Worm (Caenorhabditis elegans) whole organism, midembryonic: ENCODE results near the gene C11D2.4.

Experiments
- T22C8.4 ChIP-seq: fragments of 200-800 bp; sonication (Bioruptor generic); IDR thresholded peaks from 2 replicates; pipeline ENCODE4 v1.3.6; 2022; ENCODE audit warnings: missing genetic modification characterization, missing compliant biosample characterization
- cog-1 ChIP-seq: sonication (generic microtip); optimal IDR thresholded peaks from 2 replicates; lab custom pipeline; 2016; ENCODE audit warnings: missing genetic modification characterization, missing compliant biosample characterization
- flt-1 ChIP-seq: fragments of 200-800 bp; sonication (Bioruptor generic); IDR thresholded peaks from 2 replicates; pipeline ENCODE4 v1.3.6; 2022; ENCODE audit warnings: missing genetic modification characterization, missing compliant biosample characterization
- klf-2 ChIP-seq: fragments of 200-800 bp; sonication (Bioruptor generic); conservative IDR thresholded peaks from 2 replicates; pipeline ENCODE4 v1.3.6; 2022; ENCODE audit warnings: missing genetic modification reagents, missing genetic modification characterization, missing compliant biosample characterization
- med-1 ChIP-seq: sonication (generic microtip); optimal IDR thresholded peaks from 2 replicates; lab custom pipeline; 2017; ENCODE audit warnings: missing genetic modification characterization, mild to moderate bottlenecking, missing compliant biosample characterization, antibody characterized with exemption, missing genetic modification reagents; ENCODE audit not compliant: insufficient read depth
- ref-1 ChIP-seq: fragments of 200-800 bp; sonication (Bioruptor generic); conservative IDR thresholded peaks from 2 replicates; pipeline ENCODE4 v1.3.6; 2022; ENCODE audit warnings: missing genetic modification reagents, missing genetic modification characterization, missing compliant biosample characterization
- tab-1 ChIP-seq: fragments of 200-800 bp; sonication (Bioruptor generic); IDR thresholded peaks from 2 replicates; pipeline ENCODE4 v1.3.6; 2022; ENCODE audit warnings: missing genetic modification characterization, missing compliant biosample characterization
- ztf-23 ChIP-seq: fragments of 200-800 bp; sonication (Bioruptor generic); IDR thresholded peaks from 2 replicates; pipeline ENCODE4 v1.3.6; 2022; ENCODE audit warnings: missing genetic modification reagents, missing genetic modification characterization, missing compliant biosample characterization
- ztf-29 ChIP-seq: fragments of 200-800 bp; sonication (Bioruptor generic); IDR thresholded peaks from 2 replicates; pipeline ENCODE4 v1.3.6; 2022; ENCODE audit warnings: missing genetic modification reagents, missing genetic modification characterization, missing compliant biosample characterization

The C11D2.4 gene

DNA sequence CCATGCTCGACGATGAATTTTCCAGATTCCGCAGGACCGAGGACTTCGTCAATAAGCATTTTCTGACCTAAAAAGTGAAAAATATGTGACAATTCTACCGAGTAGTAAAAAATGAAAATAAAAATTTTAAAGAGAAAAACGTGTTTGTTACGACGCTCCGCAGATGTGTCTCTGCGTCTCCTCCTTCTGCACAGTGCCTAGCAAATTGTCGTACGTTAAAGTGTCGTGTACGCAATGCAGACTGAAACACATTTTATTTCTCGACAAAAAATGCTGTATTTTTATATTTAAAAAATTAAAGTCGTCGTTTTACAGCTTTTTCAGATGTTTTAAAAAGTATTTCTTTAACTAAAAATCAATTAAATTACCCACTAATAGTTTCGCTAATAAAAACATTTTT, at the start of gene C11D2.4:
Gene C11D2.4, minus strand, starts transcription at position 128 of the 400 bp plus-strand sequence.
- TF ChIP-seq tab-1 = no peak
- no peak for TF ChIP-seq ref-1 (GFP tag; lab: Robert Waterston, UW)
- TF ChIP-seq med-1 (GFP tag; lab: Kevin White, UChicago) = no peak
- no peak for TF ChIP-seq ztf-23 (GFP tag; lab: Robert Waterston, UW)
- no peak for TF ChIP-seq flt-1
- no peak for TF ChIP-seq cog-1 (tag; lab: Kevin White, UChicago)
- TF ChIP-seq T22C8.4 (GFP tag; lab: Robert Waterston, UW) = no peak
- TF ChIP-seq ztf-29 = no peak
- no peak for TF ChIP-seq klf-2 (GFP tag; lab: Robert Waterston, UW)

DNA sequence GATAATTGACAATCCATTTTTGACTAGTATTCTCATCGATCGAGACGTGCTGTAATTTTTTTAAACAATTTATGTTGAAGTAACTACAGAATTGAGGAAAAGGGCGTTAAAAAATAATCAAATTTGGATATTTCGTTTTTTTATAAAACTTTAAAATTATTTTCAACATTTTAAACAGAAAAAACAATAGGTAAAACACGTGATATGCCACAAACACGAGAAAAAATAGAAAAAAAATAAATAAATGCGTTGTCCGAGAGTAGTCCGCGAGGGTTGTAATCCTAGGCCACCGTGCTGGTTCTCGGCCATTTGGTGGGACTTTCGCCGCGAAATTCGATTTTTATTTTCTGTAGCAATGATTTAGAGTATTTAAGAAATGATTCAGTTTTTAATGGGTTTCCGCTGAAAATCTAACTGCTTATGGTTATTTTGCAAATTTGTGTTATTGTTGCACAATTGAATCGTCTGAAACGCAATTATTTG, 49.6 kb upstream of the C11D2.4 start, which contains the start of gene C49A9.10:
Gene C49A9.10, minus strand, starts transcription at position 51 of the 483 bp plus-strand sequence.
- TF ChIP-seq cog-1 (tag; lab: Kevin White, UChicago) = peak; percentile 20
- no peak for TF ChIP-seq ztf-29
- no peak for TF ChIP-seq ref-1 (GFP tag; lab: Robert Waterston, UW)
- no peak for TF ChIP-seq med-1 (GFP tag; lab: Kevin White, UChicago)
- peak; percentile 73 for TF ChIP-seq klf-2 (GFP tag; lab: Robert Waterston, UW)
- TF ChIP-seq flt-1 = peak; percentile 85
- no peak for TF ChIP-seq T22C8.4 (GFP tag; lab: Robert Waterston, UW)
- no peak for TF ChIP-seq tab-1
- peak; percentile 77 for TF ChIP-seq ztf-23 (GFP tag; lab: Robert Waterston, UW)

DNA sequence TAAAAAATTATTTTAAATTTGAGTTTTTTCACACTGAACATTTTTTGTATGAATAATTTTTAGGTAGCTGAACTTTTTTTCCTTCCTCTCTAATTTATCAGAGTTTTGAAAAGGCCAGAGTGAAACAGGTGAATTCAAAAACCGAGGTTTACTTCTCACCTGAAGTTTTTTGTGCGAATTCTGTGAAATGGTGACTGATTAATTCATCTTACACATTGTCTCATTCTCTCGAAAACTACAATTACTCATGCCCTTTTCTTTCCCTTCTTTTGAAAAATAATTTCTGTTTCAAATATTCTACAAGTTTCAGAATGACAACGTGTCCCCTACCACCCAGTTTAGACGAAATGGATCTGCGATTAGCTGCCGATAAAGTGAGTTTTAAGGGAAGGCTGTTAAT, 45.0 kb upstream of the C11D2.4 start, which contains the start of gene tkr-2:
Gene tkr-2, plus strand, starts transcription at position 301 of the 400 bp plus-strand sequence.
- TF ChIP-seq ztf-29 = no peak
- no peak for TF ChIP-seq klf-2 (GFP tag; lab: Robert Waterston, UW)
- no peak for TF ChIP-seq flt-1
- TF ChIP-seq ref-1 (GFP tag; lab: Robert Waterston, UW) = no peak
- TF ChIP-seq cog-1 (tag; lab: Kevin White, UChicago) = no peak
- no peak for TF ChIP-seq ztf-23 (GFP tag; lab: Robert Waterston, UW)
- TF ChIP-seq T22C8.4 (GFP tag; lab: Robert Waterston, UW) = no peak
- TF ChIP-seq tab-1 = no peak
- no peak for TF ChIP-seq med-1 (GFP tag; lab: Kevin White, UChicago)

DNA sequence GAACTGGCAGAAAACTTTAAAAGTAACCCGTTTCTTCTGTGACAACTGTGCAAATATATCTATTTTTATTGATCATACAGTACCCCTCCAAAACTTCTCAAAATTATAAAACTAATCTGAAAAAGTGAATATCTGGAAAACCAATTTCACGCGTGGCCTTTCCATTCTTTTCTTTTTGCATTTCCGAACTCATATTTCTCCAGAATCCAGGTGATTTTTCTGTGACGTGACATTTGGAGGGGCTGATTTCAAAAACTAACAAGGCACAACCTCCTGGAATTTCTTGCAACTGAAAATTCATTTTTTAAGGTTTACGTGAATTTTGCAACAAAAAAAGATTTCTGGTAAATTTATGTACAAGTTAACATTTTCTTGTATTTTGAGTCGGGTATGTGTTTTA, 43.5 kb upstream of the C11D2.4 start:
- no peak for TF ChIP-seq ref-1 (GFP tag; lab: Robert Waterston, UW)

DNA sequence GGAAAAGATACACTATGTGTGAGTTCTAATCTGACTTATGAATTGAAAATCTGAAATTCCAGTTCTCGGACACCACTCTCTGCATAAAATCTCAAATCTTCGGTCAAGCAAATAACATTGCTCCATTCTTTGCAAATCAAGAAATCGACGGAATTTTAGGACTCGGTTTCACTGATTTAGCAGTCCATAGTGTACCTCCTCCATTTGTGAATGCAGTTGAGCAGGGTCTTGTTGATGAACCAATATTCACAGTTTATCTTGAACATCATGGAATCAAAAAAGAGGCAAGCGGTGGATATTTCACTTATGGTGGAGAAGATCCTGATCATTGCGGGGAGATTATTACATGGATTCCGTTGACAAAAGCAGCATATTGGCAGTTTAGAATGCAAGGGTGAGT, 30.4 kb upstream of the C11D2.4 start:
- TF ChIP-seq T22C8.4 (GFP tag; lab: Robert Waterston, UW) (no peak), klf-2 (GFP tag; lab: Robert Waterston, UW) (no peak)

DNA sequence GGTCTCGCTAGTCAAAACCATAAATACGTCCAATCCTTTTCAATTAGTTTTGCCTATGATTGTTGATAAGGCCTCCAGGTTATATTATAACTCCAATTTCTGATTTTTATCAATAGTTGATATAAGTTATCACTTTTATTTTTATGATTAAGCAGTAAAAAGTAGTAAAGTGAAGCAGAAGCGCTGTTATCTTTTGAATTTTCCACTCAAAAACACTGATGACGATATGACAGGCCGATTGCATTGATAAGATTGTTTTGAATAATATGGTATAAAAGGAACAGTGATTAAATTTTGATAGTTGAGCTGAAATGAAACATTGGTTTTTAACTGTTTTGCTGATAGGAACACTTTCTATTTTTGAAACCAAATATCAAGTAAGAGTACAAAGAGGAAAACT, 28.8 kb upstream of the C11D2.4 start, which contains the start of gene asp-9:
Gene asp-9, plus strand, starts transcription at position 312 of the 400 bp plus-strand sequence.
- no peak for TF ChIP-seq tab-1
- TF ChIP-seq ref-1 (GFP tag; lab: Robert Waterston, UW) = no peak
- no peak for TF ChIP-seq med-1 (GFP tag; lab: Kevin White, UChicago)
- no peak for TF ChIP-seq cog-1 (tag; lab: Kevin White, UChicago)
- no peak for TF ChIP-seq klf-2 (GFP tag; lab: Robert Waterston, UW)
- no peak for TF ChIP-seq ztf-23 (GFP tag; lab: Robert Waterston, UW)
- no peak for TF ChIP-seq flt-1
- no peak for TF ChIP-seq T22C8.4 (GFP tag; lab: Robert Waterston, UW)
- no peak for TF ChIP-seq ztf-29

DNA sequence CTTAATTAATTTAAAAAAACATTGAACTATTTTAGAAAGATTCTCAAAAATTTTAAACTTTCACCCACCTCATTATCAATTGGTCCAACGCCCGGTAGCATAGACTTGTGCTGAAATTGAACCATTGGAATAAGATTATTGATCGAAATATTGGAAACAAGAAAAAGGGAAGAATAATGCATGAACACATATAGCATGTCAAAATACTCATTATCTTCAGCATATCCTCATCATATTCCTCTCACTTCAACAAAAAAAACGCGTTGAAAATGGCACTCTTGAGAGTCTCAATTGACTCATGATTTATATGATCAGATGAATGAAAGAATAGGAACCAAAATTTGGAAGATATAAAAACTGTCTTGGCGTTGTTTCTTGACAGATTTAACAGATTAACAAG, 27.0 kb upstream of the C11D2.4 start, which contains the start of gene unc-77:
Gene unc-77, minus strand, starts transcription at position 101 of the 400 bp plus-strand sequence.
- no peak for TF ChIP-seq klf-2 (GFP tag; lab: Robert Waterston, UW)
- TF ChIP-seq cog-1 (tag; lab: Kevin White, UChicago) = no peak
- no peak for TF ChIP-seq T22C8.4 (GFP tag; lab: Robert Waterston, UW)
- no peak for TF ChIP-seq tab-1
- no peak for TF ChIP-seq flt-1
- no peak for TF ChIP-seq ztf-29
- no peak for TF ChIP-seq med-1 (GFP tag; lab: Kevin White, UChicago)
- TF ChIP-seq ztf-23 (GFP tag; lab: Robert Waterston, UW) = no peak
- no peak for TF ChIP-seq ref-1 (GFP tag; lab: Robert Waterston, UW)

DNA sequence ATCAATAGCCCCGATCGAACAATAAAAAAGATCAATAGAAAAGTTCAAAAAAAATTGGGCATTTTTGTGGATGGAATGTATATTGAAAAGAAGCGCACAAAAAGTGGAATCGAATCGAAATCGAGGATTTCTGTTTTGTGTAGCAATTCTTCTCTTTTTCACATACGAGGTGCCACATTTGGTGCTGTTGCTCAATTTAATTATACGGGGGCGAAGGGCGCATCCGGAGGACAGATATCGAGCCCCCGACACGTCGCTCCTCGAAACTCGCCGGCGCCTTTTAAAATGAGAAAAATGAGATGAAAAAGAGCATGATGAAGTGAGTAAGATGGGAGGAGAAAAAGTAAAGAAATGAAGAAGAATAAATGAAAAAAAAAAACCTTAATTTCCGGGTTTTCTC, 20.6 kb upstream of the C11D2.4 start:
- TF ChIP-seq T22C8.4 (GFP tag; lab: Robert Waterston, UW) = no peak
- TF ChIP-seq tab-1 = no peak
- TF ChIP-seq med-1 (GFP tag; lab: Kevin White, UChicago) = no peak
- no peak for TF ChIP-seq cog-1 (tag; lab: Kevin White, UChicago)
- TF ChIP-seq flt-1 = no peak
- no peak for TF ChIP-seq ztf-29
- TF ChIP-seq ref-1 (GFP tag; lab: Robert Waterston, UW) = no peak
- TF ChIP-seq klf-2 (GFP tag; lab: Robert Waterston, UW) = no peak
- TF ChIP-seq ztf-23 (GFP tag; lab: Robert Waterston, UW) = no peak

DNA sequence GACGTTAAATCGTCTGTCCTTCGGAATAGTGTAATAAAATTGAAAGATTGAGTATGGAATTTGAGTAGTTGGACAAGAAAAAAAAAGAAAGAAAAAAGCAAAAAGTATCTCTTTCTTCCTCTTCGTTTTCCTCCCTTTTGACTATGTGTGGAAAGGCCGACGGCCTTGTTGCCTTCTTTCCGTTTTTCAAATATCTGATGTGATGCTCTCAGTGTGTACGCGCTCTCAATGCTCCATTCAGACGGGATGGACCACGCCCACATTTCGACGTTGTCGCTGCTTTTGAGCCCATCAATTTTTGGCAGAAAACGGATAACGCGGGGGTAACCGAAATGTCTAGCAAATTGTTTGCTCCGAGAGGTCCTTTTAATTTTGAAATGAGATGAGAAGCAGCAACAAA, 16.2 kb upstream of the C11D2.4 start:
- no peak for TF ChIP-seq tab-1
- TF ChIP-seq T22C8.4 (GFP tag; lab: Robert Waterston, UW) = no peak
- TF ChIP-seq cog-1 (tag; lab: Kevin White, UChicago) = no peak
- no peak for TF ChIP-seq klf-2 (GFP tag; lab: Robert Waterston, UW)
- TF ChIP-seq ref-1 (GFP tag; lab: Robert Waterston, UW) = no peak
- TF ChIP-seq ztf-23 (GFP tag; lab: Robert Waterston, UW) = no peak
- TF ChIP-seq med-1 (GFP tag; lab: Kevin White, UChicago) = no peak
- TF ChIP-seq ztf-29 = no peak
- TF ChIP-seq flt-1 = no peak

DNA sequence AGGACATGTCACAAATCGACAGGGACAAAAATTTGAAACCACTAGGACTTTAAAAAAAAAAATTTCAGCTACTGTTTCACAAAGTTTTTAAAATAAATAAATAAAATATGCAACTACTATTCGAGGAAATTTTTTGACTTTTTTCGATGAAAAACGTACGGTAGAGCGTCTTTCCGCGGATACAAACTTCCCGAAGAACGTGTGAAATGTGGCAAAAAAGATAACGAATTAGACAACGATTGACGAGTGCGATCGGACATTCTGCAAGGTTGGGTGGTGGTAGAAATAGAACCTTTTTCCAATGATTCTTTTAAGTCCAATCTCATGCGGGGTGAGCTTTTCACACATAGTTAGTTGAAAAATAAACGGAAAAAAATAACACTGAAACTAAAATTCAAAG, 9.0 kb upstream of the C11D2.4 start:
- TF ChIP-seq ztf-23 (GFP tag; lab: Robert Waterston, UW) (no peak), T22C8.4 (GFP tag; lab: Robert Waterston, UW) (no peak), klf-2 (GFP tag; lab: Robert Waterston, UW) (no peak), cog-1 (tag; lab: Kevin White, UChicago) (no peak)
